Fruit fly (Drosophila melanogaster): ENCODE data around the gene Dpy-30L2.
A peak's percentile ranks its signal among the peaks of the same experiment; 100 is the strongest.

DNA sequence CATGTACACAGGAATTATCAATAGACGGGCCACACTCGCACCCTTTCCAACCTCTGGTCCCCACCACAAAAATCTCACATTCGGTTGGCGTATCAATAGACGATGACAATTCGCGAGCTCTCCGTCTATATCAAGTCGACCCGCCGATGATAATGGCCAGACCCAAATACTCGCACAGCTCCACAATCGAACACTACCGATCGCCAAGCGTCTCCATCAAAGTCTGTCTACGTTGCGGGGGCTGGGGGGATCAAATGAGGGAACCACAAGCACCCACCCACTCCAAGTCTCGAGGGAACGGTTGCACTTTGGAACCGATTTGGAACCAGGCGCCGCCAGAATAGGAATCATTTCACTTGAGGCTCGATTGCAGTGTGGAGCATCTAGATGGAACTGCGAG lies 20.8 kb upstream of the Dpy-30L2 start:
- TF ChIP-seq cnc (optimal IDR thresholded peaks at IDR 0.05) = no peak
- TF ChIP-seq ovo (GFP tag; optimal IDR thresholded peaks at IDR 0.05) = no peak
- TF ChIP-seq CG11617 (GFP tag; optimal IDR thresholded peaks at IDR 0.05) = no peak
- no peak for TF ChIP-seq CG1620 (GFP tag; optimal IDR thresholded peaks at IDR 0.05)
- no peak for TF ChIP-seq bab1 (GFP tag; optimal IDR thresholded peaks at IDR 0.05)
- peak; percentile 61 for TF ChIP-seq Mnt (GFP tag; optimal IDR thresholded peaks at IDR 0.05)
- TF ChIP-seq CG12768 (GFP tag; optimal IDR thresholded peaks at IDR 0.05) = peak; percentile 83
- TF ChIP-seq CG33017 (tag; optimal IDR thresholded peaks at IDR 0.05) = no peak
- peak; percentile 26 for TF ChIP-seq Hr96 (GFP tag; optimal IDR thresholded peaks at IDR 0.05)

Measured in whole organism, adult.